Fruit fly (Drosophila melanogaster) whole organism, pupa: ENCODE measurements around the gene EndoGI.
A peak's percentile ranks its signal among the peaks of the same experiment; 100 is the strongest.

Experiments used
- CG10348 ChIP-seq: fragments of 200-800 bp; sonication (Bioruptor generic); IDR thresholded peaks from 2 replicates; pipeline ENCODE4 v1.3.6; 2022; ENCODE audit warnings: missing biosample characterization, missing genetic modification characterization
- CG12605 ChIP-seq: fragments of 200-800 bp; sonication (Bioruptor generic); IDR thresholded peaks from 2 replicates; pipeline ENCODE4 v1.3.6; 2022; ENCODE audit warnings: missing biosample characterization, missing genetic modification characterization
- CG13204 ChIP-seq: fragments of 200-800 bp; sonication (Bioruptor generic); optimal IDR thresholded peaks from 2 replicates; lab custom pipeline; 2018; ENCODE audit warnings: missing biosample characterization, mild to moderate bottlenecking, missing genetic modification characterization, moderate library complexity
- CG14655 ChIP-seq: fragments of 200-800 bp; sonication (Bioruptor generic); optimal IDR thresholded peaks from 3 replicates; lab custom pipeline; 2017; ENCODE audit warnings: mild to moderate bottlenecking, missing biosample characterization, missing genetic modification reagents, missing genetic modification characterization
- CG15710 ChIP-seq: fragments of 200-800 bp; sonication (Bioruptor generic); optimal IDR thresholded peaks from 2 replicates; lab custom pipeline; 2018; ENCODE audit warnings: missing biosample characterization, mild to moderate bottlenecking, missing genetic modification characterization, moderate library complexity
- CG17806 ChIP-seq: fragments of 200-800 bp; sonication (Bioruptor generic); optimal IDR thresholded peaks from 2 replicates; lab custom pipeline; 2018; ENCODE audit warnings: missing biosample characterization, mild to moderate bottlenecking, missing genetic modification characterization, moderate library complexity
- CG32121 ChIP-seq: fragments of 200-800 bp; sonication (Bioruptor generic); IDR thresholded peaks from 2 replicates; pipeline ENCODE4 v1.3.6; 2022; ENCODE audit warnings: missing biosample characterization, missing genetic modification characterization
- CG34367 ChIP-seq: fragments of 200-800 bp; sonication (Bioruptor generic); optimal IDR thresholded peaks from 2 replicates; lab custom pipeline; 2018; ENCODE audit warnings: missing biosample characterization, mild to moderate bottlenecking, missing genetic modification characterization
- CG4496 ChIP-seq: fragments of 200-800 bp; sonication (Bioruptor generic); IDR thresholded peaks from 3 replicates; pipeline ENCODE4 v1.3.6; 2022; ENCODE audit warnings: missing biosample characterization, missing genetic modification characterization
- CG8159 ChIP-seq: fragments of 200-800 bp; sonication (Bioruptor generic); optimal IDR thresholded peaks from 3 replicates; lab custom pipeline; 2018; ENCODE audit warnings: missing biosample characterization, mild to moderate bottlenecking, missing genetic modification characterization, moderate library complexity
- CG8301 ChIP-seq: fragments of 200-800 bp; sonication (Bioruptor generic); optimal IDR thresholded peaks from 2 replicates; lab custom pipeline; 2018; ENCODE audit warnings: missing biosample characterization, mild to moderate bottlenecking, missing genetic modification characterization
- CG9948 ChIP-seq: fragments of 200-800 bp; sonication (Bioruptor generic); optimal IDR thresholded peaks from 2 replicates; lab custom pipeline; 2018; ENCODE audit warnings: missing biosample characterization, mild to moderate bottlenecking, missing genetic modification characterization, moderate library complexity
- D1 ChIP-seq: fragments of 200-800 bp; sonication (Bioruptor generic); optimal IDR thresholded peaks from 2 replicates; lab custom pipeline; 2018; ENCODE audit warnings: missing biosample characterization, mild to moderate bottlenecking, missing genetic modification characterization, moderate library complexity
- EcR ChIP-seq: fragments of 200-800 bp; sonication (Bioruptor generic); optimal IDR thresholded peaks from 3 replicates; lab custom pipeline; 2019; ENCODE audit warnings: missing biosample characterization, missing genetic modification characterization, mild to moderate bottlenecking, moderate library complexity, missing genetic modification reagents
- Ets98B ChIP-seq: fragments of 200-800 bp; sonication (Bioruptor generic); IDR thresholded peaks from 2 replicates; pipeline ENCODE4 v1.3.6; 2022; ENCODE audit warnings: missing biosample characterization, missing genetic modification characterization
- Pif1A ChIP-seq: fragments of 200-800 bp; sonication (Bioruptor generic); optimal IDR thresholded peaks from 3 replicates; lab custom pipeline; 2016; ENCODE audit warnings: missing biosample characterization, missing genetic modification characterization
- Pif1B ChIP-seq: fragments of 200-800 bp; sonication (Bioruptor generic); optimal IDR thresholded peaks from 3 replicates; lab custom pipeline; 2016; ENCODE audit warnings: missing biosample characterization, missing genetic modification characterization
- Snoo ChIP-seq: fragments of 200-800 bp; sonication (Bioruptor generic); optimal IDR thresholded peaks from 3 replicates; lab custom pipeline; 2017; ENCODE audit warnings: missing biosample characterization, mild to moderate bottlenecking, missing genetic modification characterization, inconsistent platforms
- fd96Ca ChIP-seq: fragments of 200-800 bp; sonication (Bioruptor generic); IDR thresholded peaks from 3 replicates; pipeline ENCODE4 v1.3.6; 2022; ENCODE audit warnings: missing biosample characterization, missing genetic modification characterization
- gl ChIP-seq: fragments of 200-800 bp; sonication (Bioruptor generic); optimal IDR thresholded peaks from 2 replicates; lab custom pipeline; 2018; ENCODE audit warnings: missing biosample characterization, mild to moderate bottlenecking, missing genetic modification characterization
- rn ChIP-seq: fragments of 200-800 bp; sonication (Bioruptor generic); IDR thresholded peaks from 2 replicates; pipeline ENCODE4 v1.3.6; 2022; ENCODE audit warnings: missing biosample characterization, missing genetic modification characterization

EndoGI gene

dm6 chr2L:16261576-16262217 is 4.2 kb downstream of the EndoGI start, which contains the start of the genes twe and CG4935:
Gene twe (minus strand): TSS chr2L:16261877.
Gene CG4935 (plus strand): TSS chr2L:16262141.
- TF ChIP-seq CG17806 (tag; lab: Kevin White, UChicago) (no peak), CG8301 (tag; lab: Kevin White, UChicago) (no peak), CG15710 (tag; lab: Kevin White, UChicago) (no peak), D1 (no peak), CG14655 (no peak), CG13204 (GFP tag; lab: Kevin White, UChicago) (no peak), CG9948 (tag; lab: Kevin White, UChicago) (no peak)

- TF ChIP-seq CG4496 (GFP tag; lab: Robert Waterston, UW) (no peak), Pif1B (GFP tag; lab: Kevin White, UChicago) (no peak), EcR (GFP tag; lab: Kevin White, UChicago) (no peak), D1 (no peak), CG17806 (tag; lab: Kevin White, UChicago) (no peak), gl (no peak), CG34367 (tag; lab: Kevin White, UChicago) (no peak), Snoo (tag; lab: Kevin White, UChicago) (no peak), CG10348 (GFP tag; lab: Robert Waterston, UW) (no peak), CG8159 (tag; lab: Kevin White, UChicago) (no peak), CG8301 (tag; lab: Kevin White, UChicago) (no peak), CG14655 (no peak), CG13204 (GFP tag; lab: Kevin White, UChicago) (no peak)
Observed at dm6 chr2L:16263723-16264122, 6.2 kb downstream of the EndoGI start.

- TF ChIP-seq Pif1B (GFP tag; lab: Kevin White, UChicago), result no peak
- peak; percentile 30 for TF ChIP-seq CG34367 (tag; lab: Kevin White, UChicago)
- peak; percentile 56 for TF ChIP-seq D1
- no peak for TF ChIP-seq CG10348 (GFP tag; lab: Robert Waterston, UW)
- no peak for TF ChIP-seq Ets98B (GFP tag; lab: Robert Waterston, UW)
- no peak for TF ChIP-seq CG13204 (GFP tag; lab: Kevin White, UChicago)
- peak; percentile 48 for TF ChIP-seq CG9948 (tag; lab: Kevin White, UChicago)
- no peak for TF ChIP-seq CG14655
- TF ChIP-seq CG4496 (GFP tag; lab: Robert Waterston, UW), result no peak
- TF ChIP-seq EcR (GFP tag; lab: Kevin White, UChicago), result peak; percentile 90
- no peak for TF ChIP-seq CG32121
- TF ChIP-seq Pif1A, result no peak
- TF ChIP-seq gl, result no peak
- TF ChIP-seq CG8159 (tag; lab: Kevin White, UChicago), result peak; percentile 43
- peak; percentile 37 for TF ChIP-seq CG15710 (tag; lab: Kevin White, UChicago)
- TF ChIP-seq CG12605 (GFP tag; lab: Robert Waterston, UW), result no peak
- no peak for TF ChIP-seq fd96Ca (GFP tag; lab: Robert Waterston, UW)
- no peak for TF ChIP-seq Snoo (tag; lab: Kevin White, UChicago)
- peak; percentile 38 for TF ChIP-seq CG8301 (tag; lab: Kevin White, UChicago)
- no peak for TF ChIP-seq rn (GFP tag; lab: Robert Waterston, UW)
- peak; percentile 49 for TF ChIP-seq CG17806 (tag; lab: Kevin White, UChicago)
Observed at dm6 chr2L:16267159-16268065, 9.9 kb downstream of the EndoGI start.

dm6 chr2L:16268107-16268539 is 10.6 kb downstream of the EndoGI start:
- TF ChIP-seq Pif1A (no peak), Snoo (tag; lab: Kevin White, UChicago) (no peak), CG13204 (GFP tag; lab: Kevin White, UChicago) (peak; percentile 15), CG8301 (tag; lab: Kevin White, UChicago) (peak; percentile 17), CG9948 (tag; lab: Kevin White, UChicago) (no peak), CG8159 (tag; lab: Kevin White, UChicago) (no peak), CG4496 (GFP tag; lab: Robert Waterston, UW) (no peak), fd96Ca (GFP tag; lab: Robert Waterston, UW) (no peak), CG15710 (tag; lab: Kevin White, UChicago) (no peak), CG17806 (tag; lab: Kevin White, UChicago) (no peak), Pif1B (GFP tag; lab: Kevin White, UChicago) (no peak), rn (GFP tag; lab: Robert Waterston, UW) (no peak), gl (no peak), CG32121 (no peak), EcR (GFP tag; lab: Kevin White, UChicago) (peak; percentile 89), CG34367 (tag; lab: Kevin White, UChicago) (no peak), CG12605 (GFP tag; lab: Robert Waterston, UW) (no peak), D1 (no peak)

- no peak for TF ChIP-seq CG15710 (tag; lab: Kevin White, UChicago)
- no peak for TF ChIP-seq Ets98B (GFP tag; lab: Robert Waterston, UW)
- no peak for TF ChIP-seq EcR (GFP tag; lab: Kevin White, UChicago)
- TF ChIP-seq fd96Ca (GFP tag; lab: Robert Waterston, UW), result no peak
- TF ChIP-seq Pif1B (GFP tag; lab: Kevin White, UChicago), result peak; percentile 39
- TF ChIP-seq CG8159 (tag; lab: Kevin White, UChicago), result no peak
- no peak for TF ChIP-seq Pif1A
Observed at dm6 chr2L:16268869-16269231, 11.4 kb downstream of the EndoGI start.
